Worm (Caenorhabditis elegans) whole organism, L3 larva: ENCODE results near the gene srr-6.
A peak's percentile ranks its signal among the peaks of the same experiment; 100 is the strongest.

Experiments
- ama-1 ChIP-seq: fragments of 150-350 bp; optimal IDR thresholded peaks from 2 replicates; lab custom pipeline; 2018
- egl-27 ChIP-seq: sonication (generic microtip); optimal IDR thresholded peaks from 4 replicates; lab custom pipeline; 2017; ENCODE audit warnings: missing biosample characterization, missing genetic modification reagents, missing genetic modification characterization
- fos-1 ChIP-seq: fragments of 150-350 bp; optimal IDR thresholded peaks from 2 replicates; lab custom pipeline; 2014; ENCODE audit warnings: missing biosample characterization, missing genetic modification characterization
- nhr-25 ChIP-seq: sonication (generic microtip); optimal IDR thresholded peaks from 2 replicates; lab custom pipeline; 2017; ENCODE audit warnings: missing biosample characterization, missing genetic modification characterization
- nhr-28 ChIP-seq: fragments of 150-350 bp; optimal IDR thresholded peaks from 2 replicates; lab custom pipeline; 2014; ENCODE audit warnings: missing biosample characterization, missing genetic modification characterization
- pqm-1 ChIP-seq: fragments of 150-350 bp; optimal IDR thresholded peaks from 2 replicates; lab custom pipeline; 2017; ENCODE audit warnings: missing biosample characterization, missing genetic modification characterization, inconsistent platforms
- unc-39 ChIP-seq: sonication (generic microtip); optimal IDR thresholded peaks from 4 replicates; lab custom pipeline; 2017; ENCODE audit warnings: missing biosample characterization, missing genetic modification characterization
- ztf-11 ChIP-seq: fragments of 150-350 bp; optimal IDR thresholded peaks from 2 replicates; lab custom pipeline; 2014; ENCODE audit warnings: missing biosample characterization, missing genetic modification characterization

ce11 chrV:4969503-4969902 is 43.1 kb upstream of the srr-6 start:
- TF ChIP-seq unc-39 (no peak), fos-1 (tag; lab: Kevin White, UChicago) (no peak), ztf-11 (tag; lab: Kevin White, UChicago) (no peak), ama-1 (no peak), nhr-28 (tag; lab: Kevin White, UChicago) (no peak), pqm-1 (tag; lab: Kevin White, UChicago) (peak; percentile 14), egl-27 (no peak), nhr-25 (no peak)
